Fruit fly (Drosophila melanogaster): ENCODE data around the gene CG7218.

CG7218 gene

DNA sequence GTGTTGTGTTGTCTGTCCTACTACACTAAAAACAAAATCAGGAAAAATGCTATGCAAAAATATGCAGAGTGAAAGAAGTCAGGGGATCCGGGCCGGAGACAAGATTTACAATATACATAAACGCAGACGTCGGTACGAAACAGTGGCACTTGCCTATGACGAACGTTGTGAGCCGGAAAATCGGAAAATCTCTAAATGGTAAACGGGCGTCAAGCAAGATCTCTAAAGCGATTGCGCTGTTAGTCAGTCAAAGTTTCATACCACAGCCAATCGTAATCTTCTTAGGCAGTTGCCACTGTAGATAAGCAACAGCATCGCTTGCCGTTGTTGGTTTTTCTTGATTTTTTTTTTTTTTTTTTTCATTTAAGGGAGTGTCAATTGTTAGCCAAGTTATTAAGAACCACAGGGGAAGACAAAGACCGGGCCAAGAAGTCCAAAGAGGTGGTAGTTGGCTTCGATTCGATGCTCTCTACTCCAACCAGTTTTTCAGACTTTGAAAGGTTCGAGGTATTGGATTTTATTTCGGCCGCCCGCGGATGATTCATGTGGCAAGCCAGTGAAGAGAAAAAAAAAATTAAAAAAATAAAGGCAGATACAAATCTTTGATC, 39.1 kb downstream of the CG7218 start (continued):
- TF ChIP-seq D (optimal IDR thresholded peaks at IDR 0.05), result no peak
- TF ChIP-seq D (GFP tag; optimal IDR thresholded peaks at IDR 0.05), result peak; percentile 63
- peak; percentile 92 for TF ChIP-seq NFAT (GFP tag; IDR thresholded peaks at IDR 0.05)
- TF ChIP-seq CG10267 (tag; optimal IDR thresholded peaks at IDR 0.05), result peak; percentile 42
- peak; percentile 71 for TF ChIP-seq CG16863 (GFP tag; optimal IDR thresholded peaks at IDR 0.05)
- peak; percentile 69 for TF ChIP-seq shn (GFP tag; optimal IDR thresholded peaks at IDR 0.05)
- peak; percentile 98 for TF ChIP-seq CG2199 (GFP tag; IDR thresholded peaks at IDR 0.05)
- TF ChIP-seq btn (GFP tag; optimal IDR thresholded peaks at IDR 0.05), result peak; percentile 33
- peak; percentile 92 for TF ChIP-seq tgo (GFP tag; IDR thresholded peaks at IDR 0.05)
- peak; percentile 78 for TF ChIP-seq mam (GFP tag; optimal IDR thresholded peaks at IDR 0.05)
- peak; percentile 69 for TF ChIP-seq CG12744 (GFP tag; optimal IDR thresholded peaks at IDR 0.05)
- no peak for TF ChIP-seq Dll (GFP tag; IDR thresholded peaks at IDR 0.05; ENCODE audit: partially characterized antibody)
- 0 out of 4 replicates have a peak, but pooled peaks have one; percentile 14 for TF ChIP-seq chinmo (GFP tag; IDR thresholded peaks at IDR 0.05; ENCODE audit: partially characterized antibody)
- TF ChIP-seq stc (GFP tag; IDR thresholded peaks at IDR 0.05), result peak; percentile 89
- TF ChIP-seq Fer1 (GFP tag; optimal IDR thresholded peaks at IDR 0.05), result no peak
- TF ChIP-seq hth (optimal IDR thresholded peaks at IDR 0.05), result no peak
- TF ChIP-seq CG10565 (GFP tag; optimal IDR thresholded peaks at IDR 0.05), result no peak
- peak; percentile 62 for TF ChIP-seq slou (GFP tag; optimal IDR thresholded peaks at IDR 0.05)
- TF ChIP-seq twi (tag; optimal IDR thresholded peaks at IDR 0.05), result peak; percentile 17
- no peak for TF ChIP-seq Scr (GFP tag; IDR thresholded peaks at IDR 0.05; ENCODE audit: partially characterized antibody)
- TF ChIP-seq Gug (GFP tag; IDR thresholded peaks at IDR 0.05), result peak; percentile 97
- no peak for TF ChIP-seq Hand (GFP tag; optimal IDR thresholded peaks at IDR 0.05)
- TF ChIP-seq NfI (GFP tag; optimal IDR thresholded peaks at IDR 0.05), result peak; percentile 69
- no peak for TF ChIP-seq da (GFP tag; optimal IDR thresholded peaks at IDR 0.05)
- peak; percentile 27 for TF ChIP-seq CG6765 (GFP tag; optimal IDR thresholded peaks at IDR 0.05)
- peak; percentile 71 for TF ChIP-seq oc (tag; optimal IDR thresholded peaks at IDR 0.05)
- TF ChIP-seq CG15479 (GFP tag; optimal IDR thresholded peaks at IDR 0.05), result no peak
- peak; percentile 28 for TF ChIP-seq D19B (GFP tag; optimal IDR thresholded peaks at IDR 0.05)
- no peak for TF ChIP-seq nerfin-1 (tag; optimal IDR thresholded peaks at IDR 0.05)
- TF ChIP-seq CG2712 (tag; optimal IDR thresholded peaks at IDR 0.05), result peak; percentile 93
- TF ChIP-seq CG10147 (GFP tag; optimal IDR thresholded peaks at IDR 0.05), result peak; percentile 25
- TF ChIP-seq CG30403 (GFP tag; optimal IDR thresholded peaks at IDR 0.05), result peak; percentile 72
- peak; percentile 76 for TF ChIP-seq wdn (GFP tag; IDR thresholded peaks at IDR 0.05)
- TF ChIP-seq caup (GFP tag; optimal IDR thresholded peaks at IDR 0.05; ENCODE audit: severe bottlenecking), result peak; percentile 56
- peak; percentile 79 for TF ChIP-seq lilli (GFP tag; optimal IDR thresholded peaks at IDR 0.05)
- TF ChIP-seq Camta (GFP tag; optimal IDR thresholded peaks at IDR 0.05), result peak; percentile 80
- no peak for TF ChIP-seq sc (optimal IDR thresholded peaks at IDR 0.05)
- peak; percentile 12 for TF ChIP-seq sc (GFP tag; optimal IDR thresholded peaks at IDR 0.05)
- TF ChIP-seq Opbp (GFP tag; IDR thresholded peaks at IDR 0.05; ENCODE audit: partially characterized antibody), result no peak
- peak; percentile 70 for TF ChIP-seq slp2 (GFP tag; optimal IDR thresholded peaks at IDR 0.05)
- TF ChIP-seq fd64A (GFP tag; optimal IDR thresholded peaks at IDR 0.05), result no peak
- no peak for TF ChIP-seq CG17359 (tag; optimal IDR thresholded peaks at IDR 0.05)
- no peak for TF ChIP-seq lov (optimal IDR thresholded peaks at IDR 0.05)
- TF ChIP-seq lov (GFP tag; IDR thresholded peaks at IDR 0.05), result peak; percentile 97
- peak; percentile 69 for TF ChIP-seq Mes4 (GFP tag; optimal IDR thresholded peaks at IDR 0.05)
- TF ChIP-seq Adf1 (GFP tag; IDR thresholded peaks at IDR 0.05), result no peak
- TF ChIP-seq CG17912 (GFP tag; optimal IDR thresholded peaks at IDR 0.05), result no peak
- TF ChIP-seq toy (GFP tag; IDR thresholded peaks at IDR 0.05), result peak; percentile 45; the same call in 1 of the 2 replicates
- no peak for TF ChIP-seq Dfd (GFP tag; optimal IDR thresholded peaks at IDR 0.05)
- no peak for TF ChIP-seq cad (GFP tag; optimal IDR thresholded peaks at IDR 0.05)
- TF ChIP-seq Usf (GFP tag; optimal IDR thresholded peaks at IDR 0.05), result peak; percentile 76

Data from whole organism, embryonic.